Worm (Caenorhabditis elegans) whole organism, late embryonic: ENCODE results near the gene K03B8.6.

Experiments used
- C08G9.2 ChIP-seq: sonication (generic microtip); optimal IDR thresholded peaks from 2 replicates; lab custom pipeline; 2016; ENCODE audit warnings: mild to moderate bottlenecking, missing genetic modification characterization, moderate library complexity, missing compliant biosample characterization
- ama-1 ChIP-seq: fragments of 150-350 bp; optimal IDR thresholded peaks from 2 replicates; lab custom pipeline; 2014
- dve-1 ChIP-seq: sonication (generic microtip); optimal IDR thresholded peaks from 2 replicates; lab custom pipeline; 2017; ENCODE audit warnings: antibody characterized with exemption, mild to moderate bottlenecking, missing genetic modification characterization, missing compliant biosample characterization
- elt-2 ChIP-seq: sonication (generic microtip); optimal IDR thresholded peaks from 2 replicates; lab custom pipeline; 2016; ENCODE audit warnings: missing genetic modification reagents, missing genetic modification characterization, missing compliant biosample characterization
- hlh-13 ChIP-seq: fragments of 200-800 bp; sonication (Bioruptor generic); optimal IDR thresholded peaks from 2 replicates; lab custom pipeline; 2018; ENCODE audit warnings: mild to moderate bottlenecking, missing genetic modification characterization, missing compliant biosample characterization
- hlh-30 ChIP-seq: sonication (generic microtip); optimal IDR thresholded peaks from 2 replicates; lab custom pipeline; 2017; ENCODE audit warnings: antibody characterized with exemption, missing genetic modification characterization, missing compliant biosample characterization; ENCODE audit not compliant: insufficient read depth
- nhr-11 ChIP-seq: fragments of 150-350 bp; optimal IDR thresholded peaks from 2 replicates; lab custom pipeline; 2014; ENCODE audit warnings: missing biosample characterization, missing genetic modification characterization
- odd-2 ChIP-seq: sonication (generic microtip); optimal IDR thresholded peaks from 2 replicates; lab custom pipeline; 2017; ENCODE audit warnings: antibody characterized with exemption, mild to moderate bottlenecking, missing genetic modification characterization, missing compliant biosample characterization
- pqm-1 ChIP-seq: sonication (generic microtip); optimal IDR thresholded peaks from 2 replicates; lab custom pipeline; 2016; ENCODE audit warnings: missing genetic modification characterization, missing compliant biosample characterization
- ttx-3 ChIP-seq: sonication (generic microtip); optimal IDR thresholded peaks from 2 replicates; lab custom pipeline; 2016; ENCODE audit warnings: missing genetic modification reagents, missing genetic modification characterization, missing compliant biosample characterization

DNA sequence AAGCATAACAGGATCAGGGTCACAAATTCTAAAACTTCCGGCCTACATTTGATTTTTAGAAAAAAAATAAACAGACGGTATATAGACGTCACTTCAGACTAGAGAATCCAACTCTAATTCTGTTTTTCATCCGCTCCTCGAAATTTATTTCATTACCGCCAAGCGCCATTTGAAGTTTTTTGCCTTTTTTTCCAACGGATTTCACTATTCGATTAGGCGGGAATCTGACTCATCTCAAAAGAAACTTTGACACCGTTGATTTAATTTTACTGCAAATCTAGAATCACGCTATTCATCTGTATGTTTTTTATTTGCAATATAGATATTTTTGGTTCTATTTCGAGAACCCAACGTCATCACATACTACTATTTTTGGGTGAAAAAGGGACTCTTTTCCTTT lies 23.4 kb downstream of the K03B8.6 start:
- TF ChIP-seq hlh-13 (GFP tag; lab: Kevin White, UChicago) (no peak), dve-1 (no peak), ttx-3 (no peak), nhr-11 (no peak), ama-1 (lab: Kevin White, UChicago) (no peak), pqm-1 (tag; lab: Kevin White, UChicago) (no peak), odd-2 (no peak), C08G9.2 (tag; lab: Kevin White, UChicago) (no peak), elt-2 (no peak), hlh-30 (tag; lab: Kevin White, UChicago) (no peak)
